Fruit fly (Drosophila melanogaster): Measurements from ENCODE around the gene CG16781.

DNA sequence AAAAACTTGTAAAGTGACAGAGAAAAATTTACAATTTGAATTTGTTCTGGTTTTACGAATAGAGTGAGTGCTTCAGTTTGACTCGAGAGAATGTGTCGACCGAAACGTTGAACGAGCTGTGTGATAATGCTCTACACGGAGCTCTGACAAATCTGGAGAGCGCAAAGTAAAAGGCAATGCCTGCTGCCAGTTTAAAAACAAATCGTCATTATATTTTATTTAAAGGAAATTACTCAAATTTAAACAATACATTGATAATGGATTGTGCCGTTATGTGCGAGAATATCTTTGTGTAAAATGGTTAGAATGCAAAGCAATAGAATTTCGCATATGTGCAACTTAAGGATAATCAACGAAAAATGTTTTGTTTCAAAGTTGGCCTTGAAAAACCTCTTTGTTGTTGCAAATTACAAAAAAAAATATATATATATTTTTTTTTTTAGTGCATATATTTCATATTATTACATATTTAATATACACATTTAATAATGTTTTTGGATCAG, 3.7 kb downstream of the CG16781 start, which contains the start of the genes CG16782 and CG10801:
- TF ChIP-seq Gug (GFP tag; IDR thresholded peaks at IDR 0.05) (no peak), sqz (GFP tag; optimal IDR thresholded peaks at IDR 0.05) (no peak), CG42726 (GFP tag; IDR thresholded peaks at IDR 0.05; ENCODE audit: partially characterized antibody) (no peak), CG2120 (GFP tag; optimal IDR thresholded peaks at IDR 0.05) (no peak), Ssrp (tag; optimal IDR thresholded peaks at IDR 0.05) (no peak), Xrp1 (GFP tag; IDR thresholded peaks at IDR 0.05) (no peak), Nf-YC (tag; optimal IDR thresholded peaks at IDR 0.05) (no peak), disco-r (GFP tag; optimal IDR thresholded peaks at IDR 0.05) (no peak), CG8944 (GFP tag; optimal IDR thresholded peaks at IDR 0.05) (no peak), CG13775 (GFP tag; optimal IDR thresholded peaks at IDR 0.05) (no peak), GATAe (GFP tag; conservative IDR thresholded peaks at IDR 0.05) (no peak), rib (GFP tag; IDR thresholded peaks at IDR 0.05) (no peak)
